Fruit fly (Drosophila melanogaster) whole organism, embryonic: Measurements from ENCODE around the gene CG11905.
A peak's percentile ranks its signal among the peaks of the same experiment; 100 is the strongest.

Source experiments
- ATbp ChIP-seq: fragments of 200-800 bp; sonication (Bioruptor generic); optimal IDR thresholded peaks from 2 replicates; lab custom pipeline; 2017; ENCODE audit warnings: missing biosample characterization, mild to moderate bottlenecking, missing genetic modification characterization, missing genetic modification reagents
- Aef1 ChIP-seq: fragments of 200-800 bp; sonication (Bioruptor generic); IDR thresholded peaks from 3 replicates; pipeline ENCODE4 v1.3.6; 2022; ENCODE audit warnings: missing biosample characterization, missing genetic modification characterization
- Antp ChIP-seq: fragments of 200-800 bp; sonication (Bioruptor generic); optimal IDR thresholded peaks from 3 replicates; lab custom pipeline; 2016; ENCODE audit warnings: missing biosample characterization, missing genetic modification characterization
- Atf-2 ChIP-seq: fragments of 200-800 bp; sonication (Bioruptor generic); optimal IDR thresholded peaks from 2 replicates; lab custom pipeline; 2016; ENCODE audit warnings: missing biosample characterization, missing genetic modification characterization
- Atf6 ChIP-seq: fragments of 200-800 bp; sonication (Bioruptor generic); IDR thresholded peaks from 2 replicates; pipeline ENCODE4 v1.3.6; 2022; ENCODE audit warnings: missing biosample characterization, missing genetic modification characterization
- CG11504 ChIP-seq: fragments of 200-800 bp; sonication (Bioruptor generic); optimal IDR thresholded peaks from 3 replicates; lab custom pipeline; 2019; ENCODE audit warnings: missing biosample characterization, mild to moderate bottlenecking, missing genetic modification characterization, moderate library complexity
- CG12071 ChIP-seq: fragments of 200-800 bp; sonication (Bioruptor generic); optimal IDR thresholded peaks from 3 replicates; lab custom pipeline; 2018; ENCODE audit warnings: missing biosample characterization, mild to moderate bottlenecking, missing genetic modification characterization
- CG12744 ChIP-seq: fragments of 200-800 bp; sonication (Bioruptor generic); optimal IDR thresholded peaks from 2 replicates; lab custom pipeline; 2016; ENCODE audit warnings: missing biosample characterization, missing genetic modification characterization
- CG13894 ChIP-seq: fragments of 200-800 bp; sonication (Bioruptor generic); optimal IDR thresholded peaks from 3 replicates; lab custom pipeline; 2018; ENCODE audit warnings: missing biosample characterization, mild to moderate bottlenecking, missing genetic modification characterization, moderate library complexity
- CG15514 ChIP-seq: fragments of 200-800 bp; sonication (Bioruptor generic); optimal IDR thresholded peaks from 3 replicates; lab custom pipeline; 2017; ENCODE audit warnings: missing biosample characterization, missing genetic modification characterization, mild to moderate bottlenecking, moderate library complexity, missing genetic modification reagents
- CG1647 ChIP-seq: fragments of 200-800 bp; sonication (Bioruptor generic); optimal IDR thresholded peaks from 3 replicates; lab custom pipeline; 2016; ENCODE audit warnings: missing biosample characterization, missing genetic modification characterization
- CG17359 ChIP-seq: fragments of 200-800 bp; sonication (Bioruptor generic); optimal IDR thresholded peaks from 3 replicates; lab custom pipeline; 2018; ENCODE audit warnings: missing biosample characterization, mild to moderate bottlenecking, missing genetic modification characterization, moderate library complexity
- CG17802 ChIP-seq: fragments of 200-800 bp; sonication (Bioruptor generic); optimal IDR thresholded peaks from 2 replicates; lab custom pipeline; 2018; ENCODE audit warnings: missing biosample characterization, mild to moderate bottlenecking, missing genetic modification characterization, moderate library complexity
- CG18262 ChIP-seq: fragments of 200-800 bp; optimal IDR thresholded peaks from 3 replicates; lab custom pipeline; 2019; ENCODE audit warnings: missing biosample characterization, mild to moderate bottlenecking, missing genetic modification characterization, moderate library complexity
- CG2712 ChIP-seq: fragments of 200-800 bp; optimal IDR thresholded peaks from 3 replicates; lab custom pipeline; 2019; ENCODE audit warnings: missing biosample characterization, mild to moderate bottlenecking, missing genetic modification characterization, moderate library complexity
- CG3847 ChIP-seq: fragments of 200-800 bp; sonication (Bioruptor generic); IDR thresholded peaks from 2 replicates; pipeline ENCODE4 v1.3.6; 2022; ENCODE audit warnings: missing biosample characterization, missing genetic modification characterization
- CG5245 ChIP-seq: fragments of 200-800 bp; sonication (Bioruptor generic); optimal IDR thresholded peaks from 3 replicates; lab custom pipeline; 2016; ENCODE audit warnings: missing biosample characterization, missing genetic modification characterization
- CG7556 ChIP-seq: fragments of 200-800 bp; sonication (Bioruptor generic); optimal IDR thresholded peaks from 2 replicates; lab custom pipeline; 2017; ENCODE audit warnings: missing biosample characterization, mild to moderate bottlenecking, missing genetic modification characterization
- CG7745 ChIP-seq: fragments of 200-800 bp; sonication (Bioruptor generic); optimal IDR thresholded peaks from 2 replicates; lab custom pipeline; 2018; ENCODE audit warnings: missing biosample characterization, mild to moderate bottlenecking, missing genetic modification characterization, moderate library complexity
- CG8944 ChIP-seq: fragments of 200-800 bp; sonication (Bioruptor generic); optimal IDR thresholded peaks from 3 replicates; lab custom pipeline; 2016; ENCODE audit warnings: missing biosample characterization, missing genetic modification characterization
- CoRest ChIP-seq: fragments of 200-800 bp; sonication (Bioruptor generic); optimal IDR thresholded peaks from 3 replicates; lab custom pipeline; 2018; ENCODE audit warnings: missing biosample characterization, mild to moderate bottlenecking, missing genetic modification characterization, moderate library complexity
- CrebB ChIP-seq: fragments of 200-800 bp; sonication (Bioruptor generic); optimal IDR thresholded peaks from 3 replicates; lab custom pipeline; 2018; ENCODE audit warnings: missing biosample characterization, mild to moderate bottlenecking, missing genetic modification characterization
- GATAe ChIP-seq: fragments of 200-800 bp; sonication (Bioruptor generic); conservative IDR thresholded peaks from 2 replicates; pipeline ENCODE4 v1.3.6; 2022; ENCODE audit warnings: missing biosample characterization, missing genetic modification characterization
- Gug ChIP-seq: fragments of 200-800 bp; sonication (Bioruptor generic); IDR thresholded peaks from 4 replicates; pipeline ENCODE4 v1.3.6; 2022; ENCODE audit warnings: missing biosample characterization, missing genetic modification characterization
- HmgD ChIP-seq: fragments of 200-800 bp; sonication (Bioruptor generic); optimal IDR thresholded peaks from 3 replicates; lab custom pipeline; 2016; ENCODE audit warnings: missing biosample characterization, missing genetic modification characterization
- NC2α ChIP-seq: fragments of 200-800 bp; sonication (Bioruptor generic); optimal IDR thresholded peaks from 2 replicates; lab custom pipeline; 2016; ENCODE audit warnings: missing biosample characterization, missing genetic modification characterization
- Oli ChIP-seq: fragments of 200-800 bp; sonication (Bioruptor generic); optimal IDR thresholded peaks from 2 replicates; lab custom pipeline; 2018; ENCODE audit warnings: missing biosample characterization, mild to moderate bottlenecking, missing genetic modification characterization, moderate library complexity
- Opbp ChIP-seq: fragments of 200-800 bp; sonication (Bioruptor generic); IDR thresholded peaks from 3 replicates; pipeline ENCODE4 v1.3.6; 2022; ENCODE audit warnings: missing biosample characterization, missing genetic modification characterization; ENCODE audit not compliant: partially characterized antibody
- Sry-δ ChIP-seq: fragments of 200-800 bp; sonication (Bioruptor generic); optimal IDR thresholded peaks from 2 replicates; lab custom pipeline; 2016; ENCODE audit warnings: missing biosample characterization, missing genetic modification characterization
- Xbp1 ChIP-seq: fragments of 200-800 bp; sonication (Bioruptor generic); optimal IDR thresholded peaks from 3 replicates; lab custom pipeline; 2016; ENCODE audit warnings: missing biosample characterization, mild to moderate bottlenecking, missing genetic modification characterization
- bigmax ChIP-seq: fragments of 200-800 bp; sonication (Bioruptor generic); optimal IDR thresholded peaks from 2 replicates; lab custom pipeline; 2018; ENCODE audit warnings: missing biosample characterization, mild to moderate bottlenecking, missing genetic modification characterization
- bowl ChIP-seq: fragments of 200-800 bp; sonication (Bioruptor generic); IDR thresholded peaks from 2 replicates; pipeline ENCODE4 v1.3.6; 2022; ENCODE audit warnings: missing biosample characterization, missing genetic modification characterization
- chinmo ChIP-seq: fragments of 200-800 bp; sonication (Bioruptor generic); IDR thresholded peaks from 4 replicates; pipeline ENCODE4 v1.3.6; 2022; ENCODE audit warnings: missing biosample characterization, missing genetic modification characterization; ENCODE audit not compliant: partially characterized antibody
- disco-r ChIP-seq: fragments of 200-800 bp; sonication (Bioruptor generic); optimal IDR thresholded peaks from 2 replicates; lab custom pipeline; 2016; ENCODE audit warnings: missing biosample characterization, missing genetic modification characterization
- gcm2 ChIP-seq: fragments of 200-800 bp; sonication (Bioruptor generic); optimal IDR thresholded peaks from 2 replicates; lab custom pipeline; 2016; ENCODE audit warnings: missing biosample characterization, missing genetic modification characterization
- gem ChIP-seq: fragments of 200-800 bp; sonication (Bioruptor generic); optimal IDR thresholded peaks from 2 replicates; lab custom pipeline; 2019; ENCODE audit warnings: missing biosample characterization, mild to moderate bottlenecking, missing genetic modification characterization, moderate library complexity
- kah ChIP-seq: fragments of 200-800 bp; sonication (Bioruptor generic); optimal IDR thresholded peaks from 2 replicates; lab custom pipeline; 2018; ENCODE audit warnings: missing biosample characterization, mild to moderate bottlenecking, missing genetic modification characterization
- mirr ChIP-seq: fragments of 200-800 bp; sonication (Bioruptor generic); optimal IDR thresholded peaks from 3 replicates; lab custom pipeline; 2018; ENCODE audit warnings: missing biosample characterization, mild to moderate bottlenecking, missing genetic modification characterization
- nom ChIP-seq: fragments of 200-800 bp; sonication (Bioruptor generic); optimal IDR thresholded peaks from 2 replicates; lab custom pipeline; 2017; ENCODE audit warnings: missing biosample characterization, missing genetic modification characterization, mild to moderate bottlenecking, moderate library complexity, missing genetic modification reagents
- rib ChIP-seq: fragments of 200-800 bp; sonication (Bioruptor generic); IDR thresholded peaks from 2 replicates; pipeline ENCODE4 v1.3.6; 2022; ENCODE audit warnings: missing biosample characterization, missing genetic modification characterization
- salm ChIP-seq: fragments of 200-800 bp; sonication (Bioruptor generic); optimal IDR thresholded peaks from 2 replicates; lab custom pipeline; 2018; ENCODE audit warnings: missing biosample characterization, mild to moderate bottlenecking, missing genetic modification characterization
- sc ChIP-seq, 3 experiments: fragments of >200 bp in 2 of 3; fragments of 200-800 bp in 1 of 3; sonication (Bioruptor generic) in 1 of 3; optimal IDR thresholded peaks; 2 replicates in 2 of 3; 3 replicates in 1 of 3; lab custom pipeline; 2017; ENCODE audit warnings: mild to moderate bottlenecking in 1 of 3, missing biosample characterization in 1 of 3, missing genetic modification characterization in 1 of 3, missing genetic modification reagents in 1 of 3
- slou ChIP-seq: fragments of 200-800 bp; sonication (Bioruptor generic); optimal IDR thresholded peaks from 3 replicates; lab custom pipeline; 2016; ENCODE audit warnings: missing biosample characterization, missing genetic modification characterization
- tgo ChIP-seq: fragments of 200-800 bp; sonication (Bioruptor generic); IDR thresholded peaks from 3 replicates; pipeline ENCODE4 v1.3.6; 2022; ENCODE audit warnings: missing biosample characterization, missing genetic modification characterization
- tin ChIP-seq: fragments of 200-800 bp; sonication (Bioruptor generic); optimal IDR thresholded peaks from 3 replicates; lab custom pipeline; 2016; ENCODE audit warnings: missing biosample characterization, missing genetic modification characterization
- tll ChIP-seq, 2 experiments: fragments of 200-800 bp in 1 of 2; fragments of >200 bp in 1 of 2; sonication (Bioruptor generic) in 1 of 2; optimal IDR thresholded peaks; 2 replicates each; lab custom pipeline; 2017 to 2019; ENCODE audit warnings: missing biosample characterization in 2 of 2, missing genetic modification characterization in 2 of 2, mild to moderate bottlenecking in 1 of 2, moderate library complexity in 1 of 2
- wor ChIP-seq: fragments of 200-800 bp; sonication (Bioruptor generic); IDR thresholded peaks from 2 replicates; pipeline ENCODE4 v1.3.6; 2022; ENCODE audit warnings: missing biosample characterization, missing genetic modification characterization
- zfh1 ChIP-seq: fragments of 200-800 bp; sonication (Bioruptor generic); IDR thresholded peaks from 3 replicates; pipeline ENCODE4 v1.3.6; 2022; ENCODE audit warnings: missing biosample characterization, missing genetic modification characterization

CG11905 gene

DNA sequence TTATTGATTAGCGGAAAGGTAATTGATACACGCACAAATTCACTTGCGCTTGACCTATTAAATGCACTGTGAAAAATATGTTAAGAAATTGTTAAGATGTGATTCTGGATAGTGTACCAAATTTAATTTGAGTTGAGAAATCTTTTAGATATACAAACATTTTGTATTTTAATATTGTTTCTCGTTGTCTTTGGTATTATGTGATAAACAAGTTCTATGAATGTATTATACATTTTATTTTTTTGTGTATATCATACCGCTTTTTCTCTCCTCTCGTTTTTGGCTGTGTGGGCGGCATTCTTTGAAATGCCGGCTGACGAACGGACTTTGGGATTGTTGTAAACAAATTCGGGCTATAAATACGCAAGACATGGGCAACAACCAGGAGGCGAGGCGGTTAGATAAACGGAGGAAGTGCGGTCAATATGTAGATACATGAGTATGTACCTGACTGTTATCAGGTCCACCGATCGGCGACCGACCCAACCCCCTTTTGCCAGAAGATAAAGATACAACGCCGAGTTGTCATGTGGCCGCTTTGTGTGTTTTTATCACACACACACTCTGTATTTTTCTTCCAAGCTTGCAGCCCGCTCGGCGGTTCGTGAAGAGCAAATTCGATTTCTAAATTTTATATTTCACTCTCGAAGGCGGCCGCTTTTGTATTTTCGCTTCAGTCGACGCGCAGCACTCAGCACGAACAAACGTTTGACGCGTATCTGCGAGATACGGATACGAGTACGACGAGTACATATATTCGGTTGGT lies 21.6 kb upstream of the CG11905 start (continued):
- peak; percentile 5 for TF ChIP-seq CG12744 (GFP tag; lab: Kevin White, UChicago)
- peak; percentile 57 for TF ChIP-seq CG15514
- peak; percentile 2 for TF ChIP-seq disco-r (GFP tag; lab: Kevin White, UChicago)
- peak; percentile 69 for TF ChIP-seq mirr
- TF ChIP-seq Opbp (GFP tag; lab: Robert Waterston, UW): 0 out of 3 replicates have a peak, but pooled peaks have one; percentile 51
- no peak for TF ChIP-seq bowl (GFP tag; lab: Robert Waterston, UW)
- TF ChIP-seq Antp (GFP tag; lab: Kevin White, UChicago): peak; percentile 1
- TF ChIP-seq CG11504 (tag; lab: Kevin White, UChicago): peak; percentile 86
- TF ChIP-seq Atf-2 (GFP tag; lab: Kevin White, UChicago): peak; percentile 25
- peak; percentile 50 for TF ChIP-seq CG7556 (GFP tag; lab: Kevin White, UChicago)
- no peak for TF ChIP-seq nom
- peak; percentile 28 for TF ChIP-seq CG13894 (tag; lab: Kevin White, UChicago)
- TF ChIP-seq CG18262 (tag; lab: Kevin White, UChicago): peak; percentile 80
- TF ChIP-seq kah (GFP tag; lab: Kevin White, UChicago): peak; percentile 51
- TF ChIP-seq CG2712: peak; percentile 83
- peak; percentile 69 for TF ChIP-seq Aef1
- TF ChIP-seq salm: peak; percentile 49
- no peak for TF ChIP-seq CG7745 (tag; lab: Kevin White, UChicago)
- TF ChIP-seq slou (GFP tag; lab: Kevin White, UChicago): peak; percentile 24
- TF ChIP-seq sc (optimal IDR thresholded peaks at IDR 0.05; lab: Kevin White, UChicago): no peak
- peak; percentile 15 for TF ChIP-seq sc (GFP tag; optimal IDR thresholded peaks at IDR 0.05; lab: Kevin White, UChicago)
- peak; percentile 63 for TF ChIP-seq CG3847 (GFP tag; lab: Robert Waterston, UW)
- peak; percentile 77 for TF ChIP-seq tgo (GFP tag; lab: Robert Waterston, UW)
- peak; percentile 8 for TF ChIP-seq gcm2
- peak; percentile 73 for TF ChIP-seq Oli (tag; lab: Kevin White, UChicago)
- TF ChIP-seq chinmo (GFP tag; lab: Robert Waterston, UW): peak; percentile 97
- TF ChIP-seq CG17359 (tag; lab: Kevin White, UChicago): peak; percentile 63
- TF ChIP-seq GATAe: no peak
- peak; percentile 79 for TF ChIP-seq Atf6
- TF ChIP-seq Gug (GFP tag; lab: Robert Waterston, UW): peak; percentile 23; the same call in 2 of the 4 replicates
- peak; percentile 5 for TF ChIP-seq Sry-δ (GFP tag; lab: Kevin White, UChicago)
- TF ChIP-seq tin (GFP tag; lab: Kevin White, UChicago): peak; percentile 1
- TF ChIP-seq CG8944 (GFP tag; lab: Kevin White, UChicago): no peak
- TF ChIP-seq ATbp (GFP tag; lab: Kevin White, UChicago): peak; percentile 50
- no peak for TF ChIP-seq bigmax (GFP tag; lab: Kevin White, UChicago)
- TF ChIP-seq wor (GFP tag; lab: Robert Waterston, UW): peak; percentile 51; the same call in 1 of the 2 replicates
- peak in 1 of 2 experiments; percentile 7 for TF ChIP-seq tll (GFP tag; optimal IDR thresholded peaks at IDR 0.05; lab: Kevin White, UChicago)
- peak; percentile 23 for TF ChIP-seq CG5245 (GFP tag; lab: Kevin White, UChicago)
- TF ChIP-seq Xbp1 (GFP tag; lab: Kevin White, UChicago): peak; percentile 63
- peak; percentile 51 for TF ChIP-seq CrebB (tag; lab: Kevin White, UChicago)
- no peak for TF ChIP-seq HmgD (GFP tag; lab: Kevin White, UChicago)
- TF ChIP-seq NC2α (GFP tag; lab: Kevin White, UChicago): peak; percentile 2
- peak; percentile 4 for TF ChIP-seq CG17802 (tag; lab: Kevin White, UChicago)
- peak; percentile 72 for TF ChIP-seq rib (GFP tag; lab: Robert Waterston, UW)
- TF ChIP-seq CG12071 (GFP tag; lab: Kevin White, UChicago): peak; percentile 44
- peak; percentile 74 for TF ChIP-seq zfh1
- peak; percentile 80 for TF ChIP-seq gem
- TF ChIP-seq CoRest (tag; lab: Kevin White, UChicago): peak; percentile 81
- TF ChIP-seq CG1647: peak; percentile 26
